Worm (Caenorhabditis elegans) whole organism, L3 larva: ENCODE data around the gene plep-1.

Source experiments
- R02D3.7 ChIP-seq: fragments of 150-350 bp; optimal IDR thresholded peaks from 2 replicates; lab custom pipeline; 2014; ENCODE audit warnings: missing biosample characterization, missing genetic modification characterization
- aly-2 ChIP-seq: fragments of 150-350 bp; optimal IDR thresholded peaks from 2 replicates; lab custom pipeline; 2014; ENCODE audit warnings: missing biosample characterization, missing genetic modification characterization
- ceh-28 ChIP-seq: fragments of 150-350 bp; optimal IDR thresholded peaks from 2 replicates; lab custom pipeline; 2014; ENCODE audit warnings: missing biosample characterization, missing genetic modification reagents, missing genetic modification characterization
- ceh-82 ChIP-seq: fragments of 150-350 bp; optimal IDR thresholded peaks from 2 replicates; lab custom pipeline; 2014; ENCODE audit warnings: missing biosample characterization, missing genetic modification characterization
- elt-2 ChIP-seq: sonication (generic microtip); optimal IDR thresholded peaks from 2 replicates; lab custom pipeline; 2016; ENCODE audit warnings: missing genetic modification reagents, mild to moderate bottlenecking, missing genetic modification characterization, missing compliant biosample characterization
- elt-3 ChIP-seq, 3 experiments: fragments of 150-350 bp in 1 of 3; sonication (generic microtip) in 2 of 3; optimal IDR thresholded peaks; 2 replicates in 2 of 3; 4 replicates in 1 of 3; lab custom pipeline; 2014 to 2017; ENCODE audit warnings: missing biosample characterization in 3 of 3, missing genetic modification characterization in 3 of 3
- fkh-10 ChIP-seq: sonication (generic microtip); optimal IDR thresholded peaks from 2 replicates; lab custom pipeline; 2017; ENCODE audit warnings: missing biosample characterization, missing genetic modification reagents, missing genetic modification characterization
- hmg-11 ChIP-seq: sonication (generic microtip); optimal IDR thresholded peaks from 2 replicates; lab custom pipeline; 2016; ENCODE audit warnings: missing genetic modification characterization, missing compliant biosample characterization
- jun-1 ChIP-seq: fragments of 150-350 bp; optimal IDR thresholded peaks from 2 replicates; lab custom pipeline; 2014; ENCODE audit warnings: missing biosample characterization, missing genetic modification reagents, missing genetic modification characterization
- mdl-1 ChIP-seq: fragments of 150-350 bp; optimal IDR thresholded peaks from 2 replicates; lab custom pipeline; 2014; ENCODE audit warnings: missing biosample characterization, missing genetic modification characterization
- nfya-1 ChIP-seq: sonication (generic microtip); optimal IDR thresholded peaks from 2 replicates; lab custom pipeline; 2017; ENCODE audit warnings: missing genetic modification characterization, mild to moderate bottlenecking, missing compliant biosample characterization, antibody characterized with exemption, moderate library complexity; ENCODE audit not compliant: insufficient read depth
- nhr-23 ChIP-seq: fragments of 150-350 bp; optimal IDR thresholded peaks from 2 replicates; lab custom pipeline; 2014; ENCODE audit warnings: missing biosample characterization, missing genetic modification reagents, missing genetic modification characterization
- nhr-25 ChIP-seq: sonication (generic microtip); optimal IDR thresholded peaks from 2 replicates; lab custom pipeline; 2017; ENCODE audit warnings: missing biosample characterization, missing genetic modification characterization
- nhr-28 ChIP-seq: fragments of 150-350 bp; optimal IDR thresholded peaks from 2 replicates; lab custom pipeline; 2014; ENCODE audit warnings: missing biosample characterization, missing genetic modification characterization
- nhr-43 ChIP-seq: sonication (generic microtip); optimal IDR thresholded peaks from 2 replicates; lab custom pipeline; 2016; ENCODE audit warnings: mild to moderate bottlenecking, missing genetic modification characterization, missing compliant biosample characterization; ENCODE audit not compliant: poor library complexity, severe bottlenecking
- pha-4 ChIP-seq: fragments of 150-350 bp; optimal IDR thresholded peaks from 2 replicates; lab custom pipeline; 2014; ENCODE audit warnings: missing biosample characterization, missing genetic modification reagents, missing genetic modification characterization
- skn-1 ChIP-seq: fragments of 150-350 bp; optimal IDR thresholded peaks from 2 replicates; lab custom pipeline; 2014; ENCODE audit warnings: missing biosample characterization, missing genetic modification characterization
- snpc-4 ChIP-seq: fragments of 150-350 bp; optimal IDR thresholded peaks from 2 replicates; lab custom pipeline; 2014; ENCODE audit warnings: missing biosample characterization, missing genetic modification characterization
- unc-62 ChIP-seq: fragments of 150-350 bp; sonication (generic microtip); optimal IDR thresholded peaks from 4 replicates; lab custom pipeline; 2014; ENCODE audit warnings: missing biosample characterization, missing genetic modification reagents, missing genetic modification characterization
- ztf-11 ChIP-seq: fragments of 150-350 bp; optimal IDR thresholded peaks from 2 replicates; lab custom pipeline; 2014; ENCODE audit warnings: missing biosample characterization, missing genetic modification characterization

plep-1 gene

ce11 chrII:4276924-4277323 is 35.1 kb downstream of the plep-1 start:
- TF ChIP-seq nhr-25 (tag; lab: Kevin White, UChicago), result no peak
- TF ChIP-seq fkh-10 (GFP tag; lab: Kevin White, UChicago), result peak; percentile 9

DNA sequence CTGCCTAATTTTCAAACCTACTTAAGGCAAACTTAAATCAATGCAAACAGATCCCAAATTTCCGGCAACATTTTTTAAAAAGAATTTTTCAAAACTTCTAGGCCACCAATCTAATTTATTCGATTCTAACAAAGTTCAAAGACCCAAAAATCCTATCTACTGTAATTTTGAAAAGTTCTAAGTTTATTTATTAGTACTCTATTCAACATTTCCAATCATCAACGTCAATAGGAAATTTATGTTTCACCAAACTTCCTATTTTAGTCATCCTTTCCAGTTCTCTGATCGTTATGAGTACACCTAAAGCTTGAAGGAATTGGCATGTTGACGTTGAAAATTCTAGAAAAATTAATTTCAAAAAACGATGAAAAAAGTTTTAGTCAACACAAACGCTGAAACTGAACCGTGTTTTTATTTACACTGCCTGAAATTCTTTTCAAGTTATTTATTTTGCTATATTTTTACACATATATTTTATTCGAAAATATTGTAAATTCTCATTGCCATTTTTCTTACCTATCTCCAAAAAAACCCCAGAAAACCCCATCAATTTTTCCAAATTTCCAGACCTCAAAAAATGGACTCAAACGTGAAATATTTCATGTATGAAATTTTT is 36.3 kb downstream of the plep-1 start, which contains the start of gene npr-42:
Gene npr-42 (plus strand): TSS at position 566 of the 616 bp plus-strand sequence.
- TF ChIP-seq ceh-28 (tag; lab: Kevin White, UChicago) (no peak), aly-2 (tag; lab: Kevin White, UChicago) (no peak), nhr-23 (tag; lab: Kevin White, UChicago) (no peak), R02D3.7 (tag; lab: Kevin White, UChicago) (no peak), mdl-1 (no peak), ztf-11 (tag; lab: Kevin White, UChicago) (no peak), jun-1 (tag; lab: Kevin White, UChicago) (no peak), elt-2 (tag; lab: Kevin White, UChicago) (no peak), nhr-43 (tag; lab: Kevin White, UChicago) (no peak), elt-3 (tag; optimal IDR thresholded peaks at IDR 0.05; lab: Kevin White, UChicago) (no peak), skn-1 (tag; lab: Kevin White, UChicago) (no peak)

DNA sequence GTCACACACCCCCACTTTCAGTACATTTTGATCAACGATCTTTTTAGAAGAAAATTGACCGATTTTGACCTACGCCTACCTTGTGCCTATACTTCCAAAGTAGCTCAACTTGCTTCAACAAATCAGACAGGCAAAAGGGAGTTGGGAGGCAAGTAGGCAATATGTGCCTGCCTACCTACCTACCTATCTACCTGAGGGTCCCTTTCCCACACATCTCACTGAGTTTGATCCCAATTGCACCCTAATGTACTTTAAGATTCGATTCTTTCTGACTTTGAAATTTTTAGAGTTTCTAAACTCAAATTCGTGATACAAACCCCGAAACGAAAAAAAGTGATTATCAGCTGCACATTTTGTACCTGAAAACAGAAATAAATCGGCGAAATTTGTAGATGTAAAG is 44.3 kb downstream of the plep-1 start:
- TF ChIP-seq pha-4 (tag; lab: Kevin White, UChicago) (no peak), nhr-28 (no peak), elt-3 (tag; optimal IDR thresholded peaks at IDR 0.05; lab: Kevin White, UChicago) (no peak), unc-62 (GFP tag; lab: Kevin White, UChicago) (no peak), nfya-1 (tag; lab: Kevin White, UChicago) (no peak), snpc-4 (tag; lab: Kevin White, UChicago) (no peak), ceh-82 (tag; lab: Kevin White, UChicago) (no peak), hmg-11 (tag; lab: Kevin White, UChicago) (no peak)
